Fruit fly (Drosophila melanogaster) S2 (cell line): Measurements from ENCODE around the gene CG14223.

ENCODE experiments used
- CG8478 ChIP-seq: fragments of >200 bp; optimal IDR thresholded peaks from 2 replicates; lab custom pipeline; 2018
- CTCF ChIP-seq, 2 experiments: fragments of >200 bp; optimal IDR thresholded peaks; 2 replicates each; lab custom pipeline; 2018

CG14223 gene

DNA sequence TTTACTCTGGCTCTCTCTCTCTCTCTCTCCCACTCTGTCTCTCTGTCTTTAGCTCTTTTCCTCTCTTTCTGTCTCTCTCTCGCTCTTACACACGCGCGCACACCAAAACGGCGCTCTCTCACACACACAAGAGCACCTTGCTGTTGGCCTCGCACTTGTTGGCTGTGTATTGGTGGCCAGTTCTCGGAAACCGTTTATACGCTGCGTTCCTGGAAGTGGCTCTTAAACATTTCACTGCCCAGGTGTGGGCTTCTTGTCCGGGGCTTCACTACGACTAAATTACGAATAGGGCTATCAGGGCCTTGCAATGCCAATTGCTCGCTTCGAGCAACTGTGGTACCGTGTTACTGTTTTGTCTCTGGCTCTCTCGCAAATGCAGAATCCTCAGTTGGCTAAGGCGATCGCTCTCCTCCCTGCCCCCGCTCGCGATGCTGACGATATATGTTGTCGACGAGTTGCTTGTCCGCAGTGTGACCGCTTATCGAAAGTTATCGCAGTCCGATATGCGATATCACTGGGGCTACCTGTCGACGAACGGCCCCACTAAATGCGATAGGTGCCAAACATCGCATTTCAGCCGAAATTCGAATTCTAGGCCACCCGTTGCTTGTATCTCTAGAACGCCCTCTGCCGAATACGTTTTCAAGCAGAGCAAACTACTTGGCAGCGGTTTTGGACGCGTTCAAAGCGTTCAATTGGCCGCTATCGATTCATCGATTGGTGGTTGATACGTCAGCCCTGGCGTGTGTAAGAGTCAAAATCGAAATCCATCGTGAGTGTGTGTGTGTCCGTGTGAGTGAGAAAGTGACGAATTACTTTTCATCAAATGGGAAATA lies 19.5 kb upstream of the CG14223 start, which contains the start of the genes dome and Ubqn:
Gene dome, minus strand, starts transcription at position 479 of the 836 bp plus-strand sequence.
Gene Ubqn, plus strand, starts transcription at position 769 of the 836 bp plus-strand sequence.
- no peak for TF ChIP-seq CG8478 (lab: Kevin White, UChicago)
- TF ChIP-seq CTCF (optimal IDR thresholded peaks at IDR 0.05; lab: Kevin White, UChicago): peak; percentile 64 to 83

dm6 chrX:19679207-19679606 lies 15.4 kb upstream of the CG14223 start:
- TF ChIP-seq CG8478 (lab: Kevin White, UChicago): no peak
- TF ChIP-seq CTCF (optimal IDR thresholded peaks at IDR 0.05; lab: Kevin White, UChicago): peak; percentile 48 to 65

dm6 chrX:19675662-19676061 lies 11.9 kb upstream of the CG14223 start, which contains the start of gene et:
et (minus strand) TSS chrX:19675891.
- TF ChIP-seq CG8478 (lab: Kevin White, UChicago) (no peak), CTCF (optimal IDR thresholded peaks at IDR 0.05; lab: Kevin White, UChicago) (no peak)

dm6 chrX:19668405-19668804 lies 4.6 kb upstream of the CG14223 start:
- TF ChIP-seq CG8478 (lab: Kevin White, UChicago) (no peak), CTCF (optimal IDR thresholded peaks at IDR 0.05; lab: Kevin White, UChicago) (peak in 1 of 2 experiments; percentile 29)

DNA sequence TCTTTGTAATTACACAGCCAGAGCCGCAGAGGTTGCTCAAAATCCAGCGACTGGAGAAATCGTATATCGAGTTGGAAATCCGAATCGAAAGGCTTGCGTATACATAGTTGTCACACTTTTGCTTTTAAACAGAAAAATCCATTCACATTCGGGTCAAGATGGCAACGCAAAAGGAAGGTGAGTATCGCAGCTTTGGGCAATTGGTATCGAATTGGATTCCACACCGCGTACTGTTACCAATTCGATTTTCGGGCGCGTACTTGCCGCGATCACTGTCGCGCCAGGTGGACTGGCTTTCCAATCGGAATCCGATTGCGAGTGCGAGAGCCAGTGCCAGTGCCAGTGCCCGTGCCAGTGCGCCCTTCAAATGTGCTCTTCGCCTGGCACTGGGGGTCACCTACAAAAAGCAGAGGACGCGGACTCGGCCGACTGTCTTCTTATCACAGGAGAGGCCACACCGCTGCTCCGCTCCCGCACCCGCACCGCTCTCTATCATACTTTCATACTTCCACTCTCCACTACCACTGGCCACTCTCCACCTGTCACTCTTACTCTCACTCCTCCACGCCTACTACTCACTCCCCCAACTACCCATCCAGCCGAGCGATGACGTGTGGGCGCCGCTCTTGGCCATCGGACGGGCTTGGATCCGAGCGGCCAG lies 3.8 kb upstream of the CG14223 start:
- TF ChIP-seq CTCF (optimal IDR thresholded peaks at IDR 0.05; lab: Kevin White, UChicago) (no peak), CG8478 (lab: Kevin White, UChicago) (no peak)

- TF ChIP-seq CG8478 (lab: Kevin White, UChicago): no peak
- no peak for TF ChIP-seq CTCF (optimal IDR thresholded peaks at IDR 0.05; lab: Kevin White, UChicago)
Observed at dm6 chrX:19666991-19667409, 3.2 kb upstream of the CG14223 start, which contains the start of gene Zw. Zw (plus strand) TSS chrX:19667252.

dm6 chrX:19665684-19666141 lies 1.9 kb upstream of the CG14223 start:
- TF ChIP-seq CG8478 (lab: Kevin White, UChicago): no peak
- TF ChIP-seq CTCF (optimal IDR thresholded peaks at IDR 0.05; lab: Kevin White, UChicago): no peak

dm6 chrX:19663196-19663858 lies 444 bp downstream of the CG14223 start:
- TF ChIP-seq CG8478 (lab: Kevin White, UChicago) (no peak), CTCF (optimal IDR thresholded peaks at IDR 0.05; lab: Kevin White, UChicago) (no peak)

DNA sequence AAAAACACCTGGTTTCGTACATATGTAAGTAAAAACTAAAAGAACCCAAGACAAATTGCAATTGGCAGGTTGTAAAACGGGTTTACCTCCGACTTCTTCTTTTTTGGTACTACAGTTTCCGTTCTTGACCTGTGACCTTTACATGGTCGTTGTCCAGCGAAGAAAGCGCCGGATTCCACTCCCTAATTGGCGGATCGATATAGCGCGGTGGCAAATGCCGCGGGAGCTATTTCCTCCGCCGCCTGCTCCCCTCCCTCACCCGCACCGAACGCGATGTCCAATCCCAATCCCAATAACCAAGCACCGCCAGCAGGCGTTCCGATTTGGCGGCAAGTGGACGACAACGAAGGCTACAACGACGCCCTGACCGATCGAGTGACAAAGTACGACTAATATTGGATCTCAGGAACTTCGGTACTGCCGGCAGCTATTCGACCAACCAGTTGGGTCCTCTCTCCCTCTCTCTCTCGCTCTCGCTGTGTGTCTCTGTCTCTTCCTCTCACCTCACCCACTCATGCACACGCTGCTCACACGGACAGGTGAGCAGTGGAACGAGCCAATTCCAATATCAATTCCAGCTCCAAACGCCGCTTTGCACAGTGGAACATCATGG lies 1.1 kb downstream of the CG14223 start:
- no peak for TF ChIP-seq CG8478 (lab: Kevin White, UChicago)
- no peak for TF ChIP-seq CTCF (optimal IDR thresholded peaks at IDR 0.05; lab: Kevin White, UChicago)

DNA sequence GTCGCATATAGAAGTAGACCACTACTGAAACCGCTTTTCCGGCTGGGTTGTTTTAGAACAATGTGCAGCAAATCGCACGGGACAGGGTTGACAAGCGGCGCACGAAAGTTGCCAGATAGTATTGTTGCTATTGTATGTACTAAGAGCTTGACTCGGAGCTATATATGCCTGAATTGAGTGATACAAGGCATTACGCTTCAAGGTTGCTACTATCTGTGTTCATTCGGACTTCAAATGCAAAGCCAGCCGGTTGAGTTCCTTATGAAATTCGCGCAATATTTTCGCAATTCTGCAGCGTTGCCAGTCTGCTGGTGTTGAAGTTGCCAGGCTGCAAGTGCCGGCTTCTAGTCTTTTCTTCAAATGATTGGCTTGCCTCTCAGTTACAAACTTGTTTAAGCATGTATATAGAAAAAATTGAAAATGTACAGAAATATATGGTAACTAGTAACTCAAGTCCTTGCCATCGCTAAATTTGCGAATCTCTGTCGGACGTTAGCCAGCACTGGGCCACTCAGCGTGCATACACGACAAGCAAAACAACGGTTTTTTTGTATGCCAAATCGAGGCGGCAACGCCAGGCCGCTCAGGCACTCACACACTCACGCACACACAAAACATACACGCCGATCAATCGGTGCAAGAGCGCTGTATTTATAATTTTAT lies 11.9 kb downstream of the CG14223 start, which contains the start of the genes Ranbp21 and Elys:
Gene Ranbp21, minus strand, starts transcription at position 513 of the 663 bp plus-strand sequence.
Gene Elys, plus strand, starts transcription at position 549 of the 663 bp plus-strand sequence.
- TF ChIP-seq CG8478 (lab: Kevin White, UChicago) (no peak), CTCF (optimal IDR thresholded peaks at IDR 0.05; lab: Kevin White, UChicago) (peak in 1 of 2 experiments; percentile 23)

- no peak for TF ChIP-seq CG8478 (lab: Kevin White, UChicago)
- TF ChIP-seq CTCF (optimal IDR thresholded peaks at IDR 0.05; lab: Kevin White, UChicago): no peak
Observed at dm6 chrX:19645873-19646541, 17.8 kb downstream of the CG14223 start, which contains the start of gene Arp10. Arp10 (minus strand) TSS chrX:19646176.

DNA sequence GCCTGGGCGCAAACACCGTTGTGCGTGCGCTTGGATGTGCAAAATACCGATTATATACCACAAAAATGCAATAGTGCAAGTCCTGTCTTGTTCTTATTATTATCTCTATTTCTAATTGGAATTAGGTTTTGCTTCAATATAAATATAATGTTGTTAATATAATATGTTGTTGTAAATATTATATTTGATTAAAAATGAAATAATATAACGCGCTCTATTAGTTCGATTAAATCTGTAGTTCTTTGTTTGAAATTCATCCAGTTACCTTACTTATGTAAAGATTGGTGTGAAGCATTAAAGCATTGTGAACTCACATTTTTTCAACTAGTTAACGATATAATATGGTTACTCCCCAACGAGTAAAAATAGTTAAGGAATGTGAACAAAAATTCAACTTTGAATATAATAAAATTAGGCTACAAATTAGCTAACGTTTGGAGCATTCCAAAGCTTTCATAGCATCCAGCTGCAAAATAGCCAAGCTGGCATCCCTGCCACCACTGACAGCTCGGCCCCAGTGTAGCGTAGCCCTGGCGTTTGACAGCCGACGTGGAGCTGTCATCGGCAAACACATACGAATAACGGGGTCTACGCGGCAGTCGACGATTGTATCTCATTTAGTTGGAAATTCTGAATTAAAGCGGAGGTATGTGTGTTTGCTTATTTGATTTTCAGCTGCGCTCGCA lies 20.8 kb downstream of the CG14223 start, which contains the start of the genes CG12237 and Sec61gamma:
Gene CG12237, minus strand, starts transcription at position 51 of the 686 bp plus-strand sequence.
Gene Sec61gamma, plus strand, starts transcription at position 509 of the 686 bp plus-strand sequence.
- TF ChIP-seq CTCF (optimal IDR thresholded peaks at IDR 0.05; lab: Kevin White, UChicago): no peak
- TF ChIP-seq CG8478 (lab: Kevin White, UChicago): no peak
